Fruit fly (Drosophila melanogaster) whole organism, embryonic: ENCODE results near the gene Rab6.

Source experiments
- BtbVII ChIP-seq: fragments of 200-800 bp; sonication (Bioruptor generic); optimal IDR thresholded peaks from 3 replicates; lab custom pipeline; 2017; ENCODE audit warnings: missing biosample characterization, mild to moderate bottlenecking, missing genetic modification characterization
- CG11456 ChIP-seq: fragments of 200-800 bp; sonication (Bioruptor generic); IDR thresholded peaks from 3 replicates; pipeline ENCODE4 v1.3.6; 2022; ENCODE audit warnings: missing biosample characterization, missing genetic modification characterization
- CG11504 ChIP-seq: fragments of 200-800 bp; sonication (Bioruptor generic); optimal IDR thresholded peaks from 3 replicates; lab custom pipeline; 2019; ENCODE audit warnings: missing biosample characterization, mild to moderate bottlenecking, missing genetic modification characterization, moderate library complexity
- CG12104 ChIP-seq: fragments of 200-800 bp; sonication (Bioruptor generic); optimal IDR thresholded peaks from 3 replicates; lab custom pipeline; 2016; ENCODE audit warnings: missing biosample characterization, missing genetic modification characterization
- CG14667 ChIP-seq: fragments of 200-800 bp; sonication (Bioruptor generic); IDR thresholded peaks from 2 replicates; pipeline ENCODE4 v1.3.6; 2022; ENCODE audit warnings: missing biosample characterization, missing genetic modification characterization
- CG1832 ChIP-seq: fragments of 200-800 bp; sonication (Bioruptor generic); optimal IDR thresholded peaks from 2 replicates; lab custom pipeline; 2017; ENCODE audit warnings: missing biosample characterization, mild to moderate bottlenecking, missing genetic modification characterization, inconsistent platforms
- CG18619 ChIP-seq: fragments of 200-800 bp; sonication (Bioruptor generic); optimal IDR thresholded peaks from 3 replicates; lab custom pipeline; 2017; ENCODE audit warnings: missing biosample characterization, mild to moderate bottlenecking, missing genetic modification characterization
- CG2889 ChIP-seq: fragments of 200-800 bp; sonication (Bioruptor generic); IDR thresholded peaks from 3 replicates; pipeline ENCODE4 v1.3.6; 2022; ENCODE audit warnings: missing biosample characterization, missing genetic modification characterization
- CG30431 ChIP-seq: fragments of 200-800 bp; sonication (Bioruptor generic); optimal IDR thresholded peaks from 2 replicates; lab custom pipeline; 2017; ENCODE audit warnings: missing biosample characterization, missing genetic modification characterization
- CG32767 ChIP-seq: fragments of 200-800 bp; sonication (Bioruptor generic); IDR thresholded peaks from 2 replicates; pipeline ENCODE4 v1.3.6; 2022; ENCODE audit warnings: missing biosample characterization, missing genetic modification characterization
- CG32772 ChIP-seq: fragments of 200-800 bp; sonication (Bioruptor generic); IDR thresholded peaks from 2 replicates; pipeline ENCODE4 v1.3.6; 2022; ENCODE audit warnings: missing biosample characterization, missing genetic modification characterization
- CG3407 ChIP-seq: fragments of 200-800 bp; sonication (Bioruptor generic); optimal IDR thresholded peaks from 2 replicates; lab custom pipeline; 2018; ENCODE audit warnings: missing biosample characterization, mild to moderate bottlenecking, missing genetic modification characterization
- CG34376 ChIP-seq: fragments of 200-800 bp; sonication (Bioruptor generic); optimal IDR thresholded peaks from 2 replicates; lab custom pipeline; 2018; ENCODE audit warnings: missing biosample characterization, mild to moderate bottlenecking, missing genetic modification characterization
- CG3726 ChIP-seq: fragments of 200-800 bp; sonication (Bioruptor generic); IDR thresholded peaks from 3 replicates; pipeline ENCODE4, ENCODE4 v1.3.6; 2022; ENCODE audit warnings: missing biosample characterization, missing genetic modification characterization
- CG3847 ChIP-seq: fragments of 200-800 bp; sonication (Bioruptor generic); IDR thresholded peaks from 2 replicates; pipeline ENCODE4 v1.3.6; 2022; ENCODE audit warnings: missing biosample characterization, missing genetic modification characterization
- CG4282 ChIP-seq: fragments of 200-800 bp; sonication (Bioruptor generic); optimal IDR thresholded peaks from 2 replicates; lab custom pipeline; 2016; ENCODE audit warnings: missing biosample characterization, missing genetic modification characterization
- CG4424 ChIP-seq: fragments of 200-800 bp; sonication (Bioruptor generic); optimal IDR thresholded peaks from 3 replicates; lab custom pipeline; 2016; ENCODE audit warnings: missing biosample characterization, missing genetic modification characterization
- CG4617 ChIP-seq: fragments of 200-800 bp; sonication (Bioruptor generic); optimal IDR thresholded peaks from 3 replicates; lab custom pipeline; 2016; ENCODE audit warnings: missing biosample characterization, missing genetic modification characterization, borderline replicate concordance
- CG5245 ChIP-seq: fragments of 200-800 bp; sonication (Bioruptor generic); optimal IDR thresholded peaks from 3 replicates; lab custom pipeline; 2016; ENCODE audit warnings: missing biosample characterization, missing genetic modification characterization
- CG7372 ChIP-seq: fragments of 200-800 bp; sonication (Bioruptor generic); IDR thresholded peaks from 2 replicates; pipeline ENCODE4 v1.3.6; 2022; ENCODE audit warnings: missing biosample characterization, missing genetic modification characterization
- CG7928 ChIP-seq: fragments of 200-800 bp; sonication (Bioruptor generic); optimal IDR thresholded peaks from 2 replicates; lab custom pipeline; 2017; ENCODE audit warnings: missing biosample characterization, mild to moderate bottlenecking, missing genetic modification characterization
- CG8290 ChIP-seq, 3 experiments: fragments of 200-800 bp; sonication (Bioruptor generic); optimal IDR thresholded peaks; 2 replicates each; lab custom pipeline; 2016 to 2019; ENCODE audit warnings: missing biosample characterization in 3 of 3, missing genetic modification characterization in 3 of 3, mild to moderate bottlenecking in 2 of 3, moderate library complexity in 1 of 3
- CTCF ChIP-seq: fragments of 200-800 bp; sonication (Bioruptor generic); optimal IDR thresholded peaks from 2 replicates; lab custom pipeline; 2017; ENCODE audit warnings: missing biosample characterization, mild to moderate bottlenecking, missing genetic modification characterization, moderate library complexity
- CrebB ChIP-seq: fragments of 200-800 bp; sonication (Bioruptor generic); optimal IDR thresholded peaks from 3 replicates; lab custom pipeline; 2018; ENCODE audit warnings: missing biosample characterization, mild to moderate bottlenecking, missing genetic modification characterization
- Doc3 ChIP-seq: fragments of 200-800 bp; sonication (Bioruptor generic); IDR thresholded peaks from 3 replicates; pipeline ENCODE4 v1.3.6; 2022; ENCODE audit warnings: missing biosample characterization, missing genetic modification characterization; ENCODE audit not compliant: partially characterized antibody
- Drgx ChIP-seq: fragments of 200-800 bp; sonication (Bioruptor generic); IDR thresholded peaks from 2 replicates; pipeline ENCODE4 v1.3.6; 2022; ENCODE audit warnings: missing biosample characterization, missing genetic modification characterization
- ERR ChIP-seq: fragments of 200-800 bp; sonication (Bioruptor generic); optimal IDR thresholded peaks from 2 replicates; lab custom pipeline; 2016; ENCODE audit warnings: missing biosample characterization, missing genetic modification characterization
- HmgD ChIP-seq: fragments of 200-800 bp; sonication (Bioruptor generic); optimal IDR thresholded peaks from 3 replicates; lab custom pipeline; 2016; ENCODE audit warnings: missing biosample characterization, missing genetic modification characterization
- NfI ChIP-seq: fragments of 200-800 bp; sonication (Bioruptor generic); optimal IDR thresholded peaks from 3 replicates; lab custom pipeline; 2018; ENCODE audit warnings: missing biosample characterization, mild to moderate bottlenecking, missing genetic modification characterization, moderate library complexity
- Scr ChIP-seq: fragments of 200-800 bp; sonication (Bioruptor generic); IDR thresholded peaks from 2 replicates; pipeline ENCODE4 v1.3.6; 2022; ENCODE audit warnings: missing biosample characterization, missing genetic modification characterization; ENCODE audit not compliant: partially characterized antibody
- Sox102F ChIP-seq: fragments of 200-800 bp; sonication (Bioruptor generic); optimal IDR thresholded peaks from 2 replicates; lab custom pipeline; 2018; ENCODE audit warnings: missing biosample characterization, mild to moderate bottlenecking, missing genetic modification characterization, moderate library complexity
- ara ChIP-seq: fragments of 200-800 bp; sonication (Bioruptor generic); IDR thresholded peaks from 2 replicates; pipeline ENCODE4 v1.3.6; 2022; ENCODE audit warnings: missing biosample characterization, missing genetic modification characterization
- bigmax ChIP-seq: fragments of 200-800 bp; sonication (Bioruptor generic); optimal IDR thresholded peaks from 2 replicates; lab custom pipeline; 2018; ENCODE audit warnings: missing biosample characterization, mild to moderate bottlenecking, missing genetic modification characterization
- cato ChIP-seq: fragments of 200-800 bp; sonication (Bioruptor generic); optimal IDR thresholded peaks from 2 replicates; lab custom pipeline; 2016; ENCODE audit warnings: missing biosample characterization, missing genetic modification characterization, borderline replicate concordance
- chinmo ChIP-seq: fragments of 200-800 bp; sonication (Bioruptor generic); IDR thresholded peaks from 4 replicates; pipeline ENCODE4 v1.3.6; 2022; ENCODE audit warnings: missing biosample characterization, missing genetic modification characterization; ENCODE audit not compliant: partially characterized antibody
- cwo ChIP-seq: fragments of 200-800 bp; sonication (Bioruptor generic); optimal IDR thresholded peaks from 3 replicates; lab custom pipeline; 2017; ENCODE audit warnings: missing biosample characterization, missing genetic modification characterization, mild to moderate bottlenecking, moderate library complexity, missing genetic modification reagents
- dimm ChIP-seq: fragments of 200-800 bp; sonication (Bioruptor generic); IDR thresholded peaks from 2 replicates; pipeline ENCODE4 v1.3.6; 2022; ENCODE audit warnings: missing biosample characterization, missing genetic modification characterization
- fd96Cb ChIP-seq: fragments of 200-800 bp; sonication (Bioruptor generic); optimal IDR thresholded peaks from 2 replicates; lab custom pipeline; 2018; ENCODE audit warnings: missing biosample characterization, mild to moderate bottlenecking, missing genetic modification characterization, moderate library complexity
- gce ChIP-seq: fragments of 200-800 bp; sonication (Bioruptor generic); IDR thresholded peaks from 3 replicates; pipeline ENCODE4 v1.3.6; 2022; ENCODE audit warnings: missing biosample characterization, missing genetic modification characterization
- gcm ChIP-seq: fragments of 200-800 bp; sonication (Bioruptor generic); optimal IDR thresholded peaks from 2 replicates; lab custom pipeline; 2019; ENCODE audit warnings: missing biosample characterization, mild to moderate bottlenecking, missing genetic modification characterization, moderate library complexity
- gro ChIP-seq: fragments of 200-800 bp; sonication (Bioruptor generic); optimal IDR thresholded peaks from 2 replicates; lab custom pipeline; 2016; ENCODE audit warnings: missing biosample characterization, missing genetic modification characterization
- ken ChIP-seq: fragments of 200-800 bp; sonication (Bioruptor generic); IDR thresholded peaks from 3 replicates; pipeline ENCODE4 v1.3.6; 2022; ENCODE audit warnings: missing biosample characterization, missing genetic modification characterization
- klu ChIP-seq: fragments of 200-800 bp; sonication (Bioruptor generic); IDR thresholded peaks from 2 replicates; pipeline ENCODE4 v1.3.6; 2022; ENCODE audit warnings: missing biosample characterization, missing genetic modification characterization
- oc ChIP-seq: fragments of 200-800 bp; sonication (Bioruptor generic); optimal IDR thresholded peaks from 2 replicates; lab custom pipeline; 2018; ENCODE audit warnings: missing biosample characterization, mild to moderate bottlenecking, missing genetic modification characterization, moderate library complexity
- p53 ChIP-seq: fragments of 200-800 bp; sonication (Bioruptor generic); optimal IDR thresholded peaks from 2 replicates; lab custom pipeline; 2016; ENCODE audit warnings: missing biosample characterization, missing genetic modification characterization
- pzg ChIP-seq: fragments of 200-800 bp; sonication (Bioruptor generic); optimal IDR thresholded peaks from 3 replicates; lab custom pipeline; 2018; ENCODE audit warnings: missing biosample characterization, mild to moderate bottlenecking, missing genetic modification characterization, moderate library complexity
- repo ChIP-seq: fragments of 200-800 bp; sonication (Bioruptor generic); optimal IDR thresholded peaks from 2 replicates; lab custom pipeline; 2016; ENCODE audit warnings: missing biosample characterization, missing genetic modification characterization
- sisA ChIP-seq: fragments of 200-800 bp; sonication (Bioruptor generic); IDR thresholded peaks from 2 replicates; pipeline ENCODE4 v1.3.6; 2022; ENCODE audit warnings: missing biosample characterization, missing genetic modification characterization
- tgo ChIP-seq: fragments of 200-800 bp; sonication (Bioruptor generic); IDR thresholded peaks from 3 replicates; pipeline ENCODE4 v1.3.6; 2022; ENCODE audit warnings: missing biosample characterization, missing genetic modification characterization
- tll ChIP-seq, 2 experiments: fragments of 200-800 bp in 1 of 2; fragments of >200 bp in 1 of 2; sonication (Bioruptor generic) in 1 of 2; optimal IDR thresholded peaks; 2 replicates each; lab custom pipeline; 2017 to 2019; ENCODE audit warnings: missing biosample characterization in 2 of 2, missing genetic modification characterization in 2 of 2, mild to moderate bottlenecking in 1 of 2, moderate library complexity in 1 of 2
- vvl ChIP-seq: fragments of 200-800 bp; sonication (Bioruptor generic); IDR thresholded peaks from 2 replicates; pipeline ENCODE4 v1.3.6; 2022; ENCODE audit warnings: missing biosample characterization, missing genetic modification characterization
- zen ChIP-seq: fragments of 200-800 bp; sonication (Bioruptor generic); optimal IDR thresholded peaks from 3 replicates; lab custom pipeline; 2018; ENCODE audit warnings: missing biosample characterization, mild to moderate bottlenecking, missing genetic modification characterization, moderate library complexity

Gene Rab6

dm6 chr2L:12096396-12096813, 12.5 kb downstream of the Rab6 start, which contains the start of the genes CG6712 and Mt2 (continued):
- TF ChIP-seq cwo (GFP tag; lab: Kevin White, UChicago) (peak; percentile 93), BtbVII (GFP tag; lab: Kevin White, UChicago) (no peak), CG4282 (GFP tag; lab: Kevin White, UChicago) (no peak), CG32772 (no peak), CG7928 (GFP tag; lab: Kevin White, UChicago) (no peak), CG12104 (GFP tag; lab: Kevin White, UChicago) (no peak), CG3847 (no peak), Sox102F (GFP tag; lab: Kevin White, UChicago) (no peak), ken (GFP tag; lab: Robert Waterston, UW) (no peak), CG32767 (no peak), klu (GFP tag; lab: Robert Waterston, UW) (no peak), zen (no peak), Doc3 (GFP tag; lab: Robert Waterston, UW) (no peak), gcm (GFP tag; lab: Kevin White, UChicago) (no peak), CG7372 (GFP tag; lab: Robert Waterston, UW) (no peak), fd96Cb (tag; lab: Kevin White, UChicago) (no peak), CTCF (no peak), Scr (no peak), CG8290 (GFP tag; optimal IDR thresholded peaks at IDR 0.05; lab: Kevin White, UChicago) (no peak), CG8290 (tag; optimal IDR thresholded peaks at IDR 0.05; lab: Kevin White, UChicago) (no peak), CG4424 (no peak), CG11504 (tag; lab: Kevin White, UChicago) (no peak), bigmax (no peak), CG3407 (GFP tag; lab: Kevin White, UChicago) (no peak), tgo (GFP tag; lab: Robert Waterston, UW) (no peak), CG34376 (GFP tag; lab: Kevin White, UChicago) (no peak), vvl (no peak), CG5245 (GFP tag; lab: Kevin White, UChicago) (no peak), CG4617 (GFP tag; lab: Kevin White, UChicago) (peak; percentile 44), ara (GFP tag; lab: Robert Waterston, UW) (no peak), gce (no peak), CrebB (tag; lab: Kevin White, UChicago) (no peak), CG11456 (GFP tag; lab: Robert Waterston, UW) (peak; percentile 18; the same call in 1 of the 3 replicates), CG3726 (GFP tag; lab: Robert Waterston, UW) (no peak), repo (GFP tag; lab: Kevin White, UChicago) (no peak), Drgx (GFP tag; lab: Robert Waterston, UW) (no peak), tll (GFP tag; optimal IDR thresholded peaks at IDR 0.05; lab: Kevin White, UChicago) (no peak), gro (peak; percentile 13), oc (tag; lab: Kevin White, UChicago) (no peak), CG18619 (GFP tag; lab: Kevin White, UChicago) (no peak), sisA (GFP tag; lab: Robert Waterston, UW) (no peak), chinmo (no peak), p53 (GFP tag; lab: Kevin White, UChicago) (no peak), dimm (GFP tag; lab: Robert Waterston, UW) (no peak), NfI (GFP tag; lab: Kevin White, UChicago) (peak; percentile 17), ERR (GFP tag; lab: Kevin White, UChicago) (no peak), HmgD (GFP tag; lab: Kevin White, UChicago) (no peak), pzg (GFP tag; lab: Kevin White, UChicago) (peak; percentile 63), cato (no peak), CG2889 (GFP tag; lab: Robert Waterston, UW) (no peak), CG1832 (GFP tag; lab: Kevin White, UChicago) (no peak), CG14667 (no peak), CG30431 (GFP tag; lab: Kevin White, UChicago) (no peak)
